Worm (Caenorhabditis elegans): ENCODE results near the gene nsph-3.1.

Gene nsph-3.1

DNA sequence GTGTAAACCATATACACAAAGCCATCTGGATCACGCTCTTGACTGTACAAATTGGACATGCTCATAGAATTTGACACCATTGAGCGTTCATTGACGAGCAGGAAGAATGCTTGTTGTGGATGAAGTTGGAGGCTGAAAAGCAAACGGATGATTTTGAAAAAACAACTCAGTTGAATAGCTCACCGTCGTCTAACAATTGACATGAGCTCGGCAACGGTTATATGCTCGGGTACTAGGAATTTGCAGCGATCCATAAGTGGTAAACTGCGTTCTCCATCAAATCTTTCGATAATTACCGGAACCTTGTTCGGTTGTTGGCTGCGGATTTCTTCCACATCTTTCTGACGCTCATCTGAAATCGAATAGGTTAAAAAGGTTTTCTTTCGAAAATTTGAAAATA is 14.8 kb upstream of the nsph-3.1 start:
- TF ChIP-seq ceh-16 (tag; optimal IDR thresholded peaks at IDR 0.05): no peak
- TF ChIP-seq ztf-4 (tag; optimal IDR thresholded peaks at IDR 0.05): no peak
- no peak for TF ChIP-seq mml-1 (tag; optimal IDR thresholded peaks at IDR 0.05)
- no peak for TF ChIP-seq snpc-4 (tag; optimal IDR thresholded peaks at IDR 0.05)
- TF ChIP-seq ama-1 (optimal IDR thresholded peaks at IDR 0.05): peak; percentile 68
- TF ChIP-seq zag-1 (tag; optimal IDR thresholded peaks at IDR 0.05): no peak

DNA sequence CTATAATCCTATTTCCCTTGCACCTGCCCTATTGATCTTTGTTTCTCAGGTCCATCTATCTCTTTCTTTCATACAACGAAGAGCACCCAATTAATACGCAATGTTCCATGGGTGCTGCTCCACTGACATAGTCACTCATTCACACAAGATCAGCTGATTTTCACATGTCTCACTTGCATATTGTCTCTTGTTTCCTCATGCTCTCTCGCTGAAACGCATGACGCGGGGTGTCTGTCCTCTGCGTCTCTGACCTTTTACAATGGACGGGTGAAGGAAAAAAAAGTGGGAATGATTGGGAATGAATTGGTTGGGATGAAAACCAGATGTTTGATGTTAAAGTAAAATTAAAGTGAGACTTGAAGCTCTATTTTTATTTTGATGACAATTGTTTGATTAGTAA is 14.3 kb upstream of the nsph-3.1 start:
- TF ChIP-seq egl-5 (tag; optimal IDR thresholded peaks at IDR 0.05) (peak; percentile 95), nfya-1 (tag; optimal IDR thresholded peaks at IDR 0.05; ENCODE audit: insufficient read depth) (peak; percentile 90), aly-2 (tag; optimal IDR thresholded peaks at IDR 0.05) (no peak), mdl-1 (tag; optimal IDR thresholded peaks at IDR 0.05) (peak; percentile 60), snpc-4 (tag; optimal IDR thresholded peaks at IDR 0.05) (peak; percentile 26), fkh-2 (tag; optimal IDR thresholded peaks at IDR 0.05) (no peak), egl-27 (tag; optimal IDR thresholded peaks at IDR 0.05) (peak; percentile 53), mml-1 (tag; optimal IDR thresholded peaks at IDR 0.05) (peak; percentile 81), lsy-12 (tag; optimal IDR thresholded peaks at IDR 0.05) (peak; percentile 90), zag-1 (tag; optimal IDR thresholded peaks at IDR 0.05) (no peak), elt-2 (tag; optimal IDR thresholded peaks at IDR 0.05) (peak; percentile 59), pha-4 (tag; optimal IDR thresholded peaks at IDR 0.05) (peak; percentile 63), unc-39 (tag; optimal IDR thresholded peaks at IDR 0.05) (no peak), R02D3.7 (tag; optimal IDR thresholded peaks at IDR 0.05) (no peak), lin-39 (tag; optimal IDR thresholded peaks at IDR 0.05) (peak; percentile 43), fos-1 (tag; optimal IDR thresholded peaks at IDR 0.05) (no peak), ceh-82 (tag; optimal IDR thresholded peaks at IDR 0.05) (no peak), nhr-25 (tag; optimal IDR thresholded peaks at IDR 0.05) (peak; percentile 40), lin-15B (tag; optimal IDR thresholded peaks at IDR 0.05) (peak; percentile 26), nhr-237 (tag; optimal IDR thresholded peaks at IDR 0.05) (no peak), elt-3 (tag; optimal IDR thresholded peaks at IDR 0.05) (peak in 1 of 3 experiments; percentile 17), fkh-10 (GFP tag; optimal IDR thresholded peaks at IDR 0.05) (no peak), nhr-23 (tag; optimal IDR thresholded peaks at IDR 0.05) (peak; percentile 80), jun-1 (tag; optimal IDR thresholded peaks at IDR 0.05) (peak; percentile 75), nhr-77 (tag; optimal IDR thresholded peaks at IDR 0.05) (no peak), nhr-11 (tag; optimal IDR thresholded peaks at IDR 0.05) (no peak), daf-12 (tag; optimal IDR thresholded peaks at IDR 0.05) (no peak), nhr-28 (tag; optimal IDR thresholded peaks at IDR 0.05) (no peak), skn-1 (tag; optimal IDR thresholded peaks at IDR 0.05) (no peak), ceh-9 (tag; optimal IDR thresholded peaks at IDR 0.05) (no peak), ceh-16 (tag; optimal IDR thresholded peaks at IDR 0.05) (no peak), eor-1 (tag; optimal IDR thresholded peaks at IDR 0.05) (peak in 1 of 2 experiments; percentile 32), sea-2 (GFP tag; optimal IDR thresholded peaks at IDR 0.05) (no peak), ztf-4 (tag; optimal IDR thresholded peaks at IDR 0.05) (peak; percentile 65), unc-62 (GFP tag; optimal IDR thresholded peaks at IDR 0.05) (peak; percentile 57), ama-1 (optimal IDR thresholded peaks at IDR 0.05) (peak; percentile 80), nhr-76 (tag; optimal IDR thresholded peaks at IDR 0.05) (no peak), pqm-1 (tag; optimal IDR thresholded peaks at IDR 0.05) (peak; percentile 64), ZK546.5 (tag; optimal IDR thresholded peaks at IDR 0.05) (no peak), ceh-28 (tag; optimal IDR thresholded peaks at IDR 0.05) (peak; percentile 65), hmg-11 (tag; optimal IDR thresholded peaks at IDR 0.05) (no peak), nhr-43 (tag; optimal IDR thresholded peaks at IDR 0.05; ENCODE audit: poor library complexity, severe bottlenecking) (peak; percentile 40), nhr-12 (tag; optimal IDR thresholded peaks at IDR 0.05) (no peak), tbx-2 (tag; optimal IDR thresholded peaks at IDR 0.05) (peak; percentile 56), elt-1 (tag; optimal IDR thresholded peaks at IDR 0.05) (peak; percentile 32), nhr-67 (tag; optimal IDR thresholded peaks at IDR 0.05) (no peak), ztf-11 (tag; optimal IDR thresholded peaks at IDR 0.05) (no peak)
